Worm (Caenorhabditis elegans): ENCODE results near the gene mix-1.

Gene mix-1

ce11 chrII:10783201-10783962 is 40.7 kb upstream of the mix-1 start, which contains the start of gene ect-2:
Gene ect-2 (minus strand): TSS chrII:10783962.
- TF ChIP-seq lsl-1 (GFP tag; optimal IDR thresholded peaks at IDR 0.05), result peak; percentile 93
- peak; percentile 90 for TF ChIP-seq F33H1.4 (GFP tag; IDR thresholded peaks at IDR 0.05)
- peak; percentile 55 for TF ChIP-seq efl-1 (GFP tag; optimal IDR thresholded peaks at IDR 0.05)
- peak; percentile 23 for TF ChIP-seq him-1 (tag; optimal IDR thresholded peaks at IDR 0.05)
- TF ChIP-seq F55B11.4 (tag; optimal IDR thresholded peaks at IDR 0.05; ENCODE audit: borderline replicate concordance, insufficient read depth), result no peak
- peak; percentile 50 for TF ChIP-seq dpl-1 (GFP tag; optimal IDR thresholded peaks at IDR 0.05)
- TF ChIP-seq egl-44 (GFP tag; IDR thresholded peaks at IDR 0.05), result no peak
- peak; percentile 60 for TF ChIP-seq D2030.7 (GFP tag; IDR thresholded peaks at IDR 0.05)
- TF ChIP-seq madf-8 (GFP tag; conservative IDR thresholded peaks at IDR 0.05), result peak; percentile 77
- 0 out of 2 replicates have a peak, but pooled peaks have one; percentile 8 for TF ChIP-seq mcd-1 (GFP tag; IDR thresholded peaks at IDR 0.05)
- TF ChIP-seq rcor-1 (GFP tag; IDR thresholded peaks at IDR 0.05), result 0 out of 2 replicates have a peak, but pooled peaks have one; percentile 14
- TF ChIP-seq ceh-91 (GFP tag; IDR thresholded peaks at IDR 0.05), result 0 out of 2 replicates have a peak, but pooled peaks have one; percentile 34
- TF ChIP-seq xnd-1 (tag; optimal IDR thresholded peaks at IDR 0.05), result peak; percentile 73
- peak; percentile 92 for TF ChIP-seq madf-6 (GFP tag; IDR thresholded peaks at IDR 0.05)
- TF ChIP-seq nhr-120 (GFP tag; IDR thresholded peaks at IDR 0.05), result no peak
- TF ChIP-seq F57A8.1 (GFP tag; optimal IDR thresholded peaks at IDR 0.05), result no peak
- no peak for TF ChIP-seq let-607 (tag; optimal IDR thresholded peaks at IDR 0.05)
- peak; percentile 25 for TF ChIP-seq F49E8.2 (tag; optimal IDR thresholded peaks at IDR 0.05; ENCODE audit: insufficient read depth)
- peak in 1 of 3 experiments; percentile 9 for TF ChIP-seq lin-35 (GFP tag; optimal IDR thresholded peaks at IDR 0.05)
- no peak for TF ChIP-seq zfh-2 (GFP tag; conservative IDR thresholded peaks at IDR 0.05)

ce11 chrII:10784248-10784647 is 39.8 kb upstream of the mix-1 start:
- TF ChIP-seq dpl-1 (GFP tag; optimal IDR thresholded peaks at IDR 0.05) (no peak), Y67H2A.10 (GFP tag; conservative IDR thresholded peaks at IDR 0.05) (no peak), F57C9.4 (tag; optimal IDR thresholded peaks at IDR 0.05) (no peak), let-526 (GFP tag; IDR thresholded peaks at IDR 0.05) (no peak), nhr-90 (tag; optimal IDR thresholded peaks at IDR 0.05) (no peak), ceh-79 (tag; optimal IDR thresholded peaks at IDR 0.05) (no peak), hrde-1 (tag; optimal IDR thresholded peaks at IDR 0.05; ENCODE audit: borderline replicate concordance) (no peak), lag-1 (GFP tag; IDR thresholded peaks at IDR 0.05) (no peak), lsy-27 (tag; optimal IDR thresholded peaks at IDR 0.05; ENCODE audit: borderline replicate concordance, insufficient read depth) (no peak), F33H1.4 (GFP tag; IDR thresholded peaks at IDR 0.05) (no peak), snpc-4 (GFP tag; optimal IDR thresholded peaks at IDR 0.05) (no peak), snpc-4 (tag; optimal IDR thresholded peaks at IDR 0.05) (no peak), D2030.7 (GFP tag; IDR thresholded peaks at IDR 0.05) (no peak), hlh-12 (tag; optimal IDR thresholded peaks at IDR 0.05) (no peak), chd-7 (tag; optimal IDR thresholded peaks at IDR 0.05) (no peak), C17E4.6 (GFP tag; IDR thresholded peaks at IDR 0.05) (no peak)

ce11 chrII:10784780-10785463 is 39.1 kb upstream of the mix-1 start, which contains the start of gene cdl-1:
Gene cdl-1 (plus strand): TSS chrII:10785452.
- TF ChIP-seq mcd-1 (GFP tag; IDR thresholded peaks at IDR 0.05) (peak; percentile 15; the same call in 1 of the 2 replicates), nhr-80 (tag; optimal IDR thresholded peaks at IDR 0.05) (no peak), attf-6 (GFP tag; IDR thresholded peaks at IDR 0.05) (no peak), athp-1 (tag; optimal IDR thresholded peaks at IDR 0.05) (no peak), pha-4 (tag; optimal IDR thresholded peaks at IDR 0.05) (peak; percentile 52), lin-54 (GFP tag; optimal IDR thresholded peaks at IDR 0.05) (peak; percentile 85), madf-3 (GFP tag; IDR thresholded peaks at IDR 0.05) (peak; percentile 63; the same call in 1 of the 2 replicates), cebp-1 (GFP tag; IDR thresholded peaks at IDR 0.05) (no peak), cebp-1 (tag; optimal IDR thresholded peaks at IDR 0.05) (peak; percentile 46), nhr-90 (tag; optimal IDR thresholded peaks at IDR 0.05) (no peak), efl-1 (GFP tag; optimal IDR thresholded peaks at IDR 0.05) (peak; percentile 78), F23B12.7 (tag; optimal IDR thresholded peaks at IDR 0.05; ENCODE audit: insufficient read depth) (peak; percentile 3), ccch-3 (GFP tag; optimal IDR thresholded peaks at IDR 0.05) (no peak)

All from whole organism, young adult.